Worm (Caenorhabditis elegans): ENCODE data around the gene F58H1.6.

The F58H1.6 gene

ce11 chrV:11942325-11942724 is at the start of gene F58H1.6:
Gene F58H1.6 (plus strand): TSS chrV:11942625.
- no peak for TF ChIP-seq him-1 (tag; optimal IDR thresholded peaks at IDR 0.05)

- TF ChIP-seq W03F9.2 (tag; optimal IDR thresholded peaks at IDR 0.05) (no peak), him-1 (tag; optimal IDR thresholded peaks at IDR 0.05) (no peak), dao-5 (tag; optimal IDR thresholded peaks at IDR 0.05) (no peak)
Observed at ce11 chrV:11893975-11894374, 48.5 kb upstream of the F58H1.6 start, which contains the start of gene K12G11.6. Gene K12G11.6 (plus strand): TSS chrV:11894331.

ce11 chrV:11896322-11896898 is 46.0 kb upstream of the F58H1.6 start:
- TF ChIP-seq W03F9.2 (tag; optimal IDR thresholded peaks at IDR 0.05) (no peak), dao-5 (tag; optimal IDR thresholded peaks at IDR 0.05) (no peak), him-1 (tag; optimal IDR thresholded peaks at IDR 0.05) (no peak)

DNA sequence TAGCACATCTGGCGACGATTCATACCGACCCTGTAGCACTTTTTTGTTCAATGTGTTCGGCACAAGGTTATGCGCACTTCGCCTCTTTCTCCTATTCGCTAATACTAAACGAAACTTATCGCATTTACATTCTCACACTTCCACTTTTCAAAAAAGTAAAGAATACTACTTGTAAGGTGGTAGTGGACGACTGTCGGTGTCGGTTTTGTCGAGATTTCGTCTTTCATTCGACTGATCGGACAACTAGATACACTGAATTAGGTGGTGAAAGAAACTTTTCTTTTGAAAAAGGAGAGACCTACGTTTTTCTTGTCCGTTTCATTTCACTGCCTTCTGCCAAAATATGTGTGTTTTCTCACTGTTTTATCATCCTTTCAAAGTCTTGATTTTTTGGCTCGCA is 44.8 kb upstream of the F58H1.6 start:
- TF ChIP-seq W03F9.2 (tag; optimal IDR thresholded peaks at IDR 0.05) (no peak), him-1 (tag; optimal IDR thresholded peaks at IDR 0.05) (no peak), dao-5 (tag; optimal IDR thresholded peaks at IDR 0.05) (no peak)

ce11 chrV:11899149-11899548 is 43.3 kb upstream of the F58H1.6 start, which contains the start of gene sma-1:
Gene sma-1 (plus strand): TSS chrV:11899449.
- TF ChIP-seq W03F9.2 (tag; optimal IDR thresholded peaks at IDR 0.05) (no peak), him-1 (tag; optimal IDR thresholded peaks at IDR 0.05) (no peak), dao-5 (tag; optimal IDR thresholded peaks at IDR 0.05) (no peak)

DNA sequence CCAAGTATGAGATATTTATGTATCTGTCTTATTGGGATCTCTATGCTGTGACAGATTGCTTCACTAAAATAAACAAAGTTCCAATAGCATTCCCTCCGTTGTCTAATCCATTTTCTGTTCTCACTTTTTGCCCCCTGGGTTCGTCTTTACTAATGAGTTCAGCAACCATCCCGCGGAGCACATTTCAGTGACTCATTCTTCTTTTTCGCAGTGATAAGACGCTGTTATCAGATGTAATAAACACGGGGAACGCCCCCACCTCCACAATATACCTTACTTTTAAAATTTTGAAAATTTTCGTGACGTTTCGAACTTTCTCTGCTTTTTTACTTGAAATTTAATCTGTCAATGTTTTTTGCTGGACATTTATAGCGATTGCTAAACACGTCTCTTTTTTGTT is 42.3 kb upstream of the F58H1.6 start:
- no peak for TF ChIP-seq him-1 (tag; optimal IDR thresholded peaks at IDR 0.05)
- TF ChIP-seq W03F9.2 (tag; optimal IDR thresholded peaks at IDR 0.05): no peak
- TF ChIP-seq dao-5 (tag; optimal IDR thresholded peaks at IDR 0.05): no peak

ce11 chrV:11901260-11901659 is 41.2 kb upstream of the F58H1.6 start:
- no peak for TF ChIP-seq W03F9.2 (tag; optimal IDR thresholded peaks at IDR 0.05)

- TF ChIP-seq W03F9.2 (tag; optimal IDR thresholded peaks at IDR 0.05) (no peak), dao-5 (tag; optimal IDR thresholded peaks at IDR 0.05) (no peak), him-1 (tag; optimal IDR thresholded peaks at IDR 0.05) (no peak)
Observed at ce11 chrV:11902161-11902560, 40.3 kb upstream of the F58H1.6 start.

DNA sequence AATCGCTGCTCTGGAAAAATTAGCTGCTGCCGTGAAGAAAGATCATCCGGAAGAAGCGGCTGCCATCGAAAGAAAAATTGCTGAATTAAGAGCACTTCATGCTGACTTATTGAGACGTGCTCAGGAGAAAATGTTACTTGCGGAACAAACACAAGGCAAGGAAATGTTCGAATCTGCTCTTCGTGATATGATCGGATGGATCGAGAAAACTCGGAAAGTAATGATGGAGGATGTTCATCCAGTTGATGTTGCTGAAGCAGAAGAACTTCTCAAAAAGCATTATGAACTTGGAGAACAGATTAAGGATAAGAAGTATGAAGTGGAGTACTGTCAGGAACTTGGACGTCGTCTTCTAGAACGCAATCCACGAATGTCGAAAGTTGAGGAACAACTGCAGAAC is 36.4 kb upstream of the F58H1.6 start:
- TF ChIP-seq W03F9.2 (tag; optimal IDR thresholded peaks at IDR 0.05) (no peak), him-1 (tag; optimal IDR thresholded peaks at IDR 0.05) (no peak), dao-5 (tag; optimal IDR thresholded peaks at IDR 0.05) (no peak)

- TF ChIP-seq W03F9.2 (tag; optimal IDR thresholded peaks at IDR 0.05) (no peak), him-1 (tag; optimal IDR thresholded peaks at IDR 0.05) (no peak), dao-5 (tag; optimal IDR thresholded peaks at IDR 0.05) (no peak)
Observed at ce11 chrV:11913283-11913682, 29.1 kb upstream of the F58H1.6 start.

- TF ChIP-seq dao-5 (tag; optimal IDR thresholded peaks at IDR 0.05) (no peak), him-1 (tag; optimal IDR thresholded peaks at IDR 0.05) (no peak), W03F9.2 (tag; optimal IDR thresholded peaks at IDR 0.05) (no peak)
Observed at ce11 chrV:11917186-11917585, 25.2 kb upstream of the F58H1.6 start, which contains the start of gene R31.2. Gene R31.2 (plus strand): TSS chrV:11917573.

DNA sequence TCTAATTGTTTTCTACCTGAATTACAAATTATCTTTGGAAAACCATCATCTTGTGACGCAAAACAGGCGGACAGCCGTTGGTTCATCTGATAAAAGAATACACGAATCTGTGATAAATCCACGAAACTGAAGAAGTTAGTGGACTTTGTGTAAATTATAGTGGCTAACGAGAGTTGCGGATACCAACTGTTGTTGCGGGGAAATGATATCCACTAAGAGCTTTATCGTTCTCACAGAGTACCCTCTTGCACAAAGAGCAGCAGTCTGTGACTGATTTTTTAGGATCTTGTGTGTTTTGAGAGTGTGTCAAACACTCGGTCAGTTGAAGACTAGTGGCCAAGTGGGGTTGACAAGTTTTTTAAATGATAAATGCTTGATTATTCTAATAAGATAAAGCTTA is 22.8 kb upstream of the F58H1.6 start:
- TF ChIP-seq dao-5 (tag; optimal IDR thresholded peaks at IDR 0.05): no peak
- no peak for TF ChIP-seq W03F9.2 (tag; optimal IDR thresholded peaks at IDR 0.05)

DNA sequence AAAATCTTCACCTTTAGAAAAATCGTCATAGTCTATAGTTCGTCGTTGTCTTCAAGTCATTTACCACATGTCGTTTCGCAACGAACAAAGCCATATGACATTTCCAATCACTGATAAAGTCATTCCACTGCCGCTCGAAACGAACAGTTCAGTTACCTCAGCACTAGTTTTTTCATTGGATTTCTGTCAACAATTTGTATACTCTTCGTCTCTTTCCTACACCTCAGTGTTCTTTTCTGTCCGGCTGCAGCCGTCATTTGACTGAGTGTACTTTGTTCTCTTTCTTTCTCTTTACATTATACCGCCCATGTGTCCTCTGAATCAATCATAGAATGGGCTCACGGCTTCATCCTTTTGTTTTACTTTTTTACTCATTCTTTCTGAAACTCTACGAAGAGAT is 21.2 kb upstream of the F58H1.6 start:
- TF ChIP-seq dao-5 (tag; optimal IDR thresholded peaks at IDR 0.05): no peak
- TF ChIP-seq W03F9.2 (tag; optimal IDR thresholded peaks at IDR 0.05): peak; percentile 41

- no peak for TF ChIP-seq him-1 (tag; optimal IDR thresholded peaks at IDR 0.05)
- no peak for TF ChIP-seq W03F9.2 (tag; optimal IDR thresholded peaks at IDR 0.05)
- TF ChIP-seq dao-5 (tag; optimal IDR thresholded peaks at IDR 0.05): no peak
Observed at ce11 chrV:11921689-11922517, 20.5 kb upstream of the F58H1.6 start.

DNA sequence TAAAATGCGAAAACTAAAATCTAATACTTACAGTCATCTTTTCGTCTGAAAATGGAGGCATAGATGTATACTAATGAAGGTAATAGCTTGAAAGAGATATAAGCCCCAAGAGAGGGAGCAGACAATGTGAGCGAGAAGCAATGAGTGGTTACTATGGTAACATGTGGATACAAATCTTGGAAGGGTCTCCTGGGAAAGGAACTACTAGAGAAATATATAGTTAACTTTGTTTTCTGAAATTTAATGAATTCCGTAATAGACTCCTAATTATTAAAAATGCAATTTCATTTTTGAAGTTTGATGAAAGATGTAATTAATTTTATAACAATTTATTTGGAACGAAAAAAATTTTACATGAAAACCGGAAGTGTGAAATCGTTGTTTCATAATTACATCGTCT is 15.1 kb upstream of the F58H1.6 start, which contains the start of gene osm-6:
TSS of gene osm-6 (minus strand) at position 101 of the 400 bp plus-strand sequence.
- TF ChIP-seq him-1 (tag; optimal IDR thresholded peaks at IDR 0.05) (no peak), W03F9.2 (tag; optimal IDR thresholded peaks at IDR 0.05) (no peak), dao-5 (tag; optimal IDR thresholded peaks at IDR 0.05) (no peak)
